Worm (Caenorhabditis elegans) whole organism, young adult: ENCODE measurements around the gene C27H6.9.
A peak's percentile ranks its signal among the peaks of the same experiment; 100 is the strongest.

ENCODE experiments used
- B0019.2 ChIP-seq: fragments of 200-800 bp; sonication (Bioruptor generic); conservative IDR thresholded peaks from 2 replicates; pipeline ENCODE4 v1.3.6; 2022; ENCODE audit warnings: missing genetic modification reagents, missing genetic modification characterization, missing compliant biosample characterization
- B0035.1 ChIP-seq: sonication (generic microtip); optimal IDR thresholded peaks from 2 replicates; lab custom pipeline; 2016; ENCODE audit warnings: missing genetic modification characterization, mild to moderate bottlenecking, missing compliant biosample characterization, missing genotype, missing genetic modification reagents
- C17E4.6 ChIP-seq: fragments of 200-800 bp; sonication (Bioruptor generic); IDR thresholded peaks from 2 replicates; pipeline ENCODE4 v1.3.6; 2022; ENCODE audit warnings: missing genetic modification reagents, missing genetic modification characterization, missing compliant biosample characterization
- D2030.7 ChIP-seq: fragments of 200-800 bp; sonication (Bioruptor generic); IDR thresholded peaks from 2 replicates; pipeline ENCODE4 v1.3.6; 2022; ENCODE audit warnings: missing genetic modification reagents, missing genetic modification characterization, missing compliant biosample characterization
- F10E7.11 ChIP-seq: sonication (generic microtip); optimal IDR thresholded peaks from 2 replicates; lab custom pipeline; 2017; ENCODE audit warnings: mild to moderate bottlenecking, missing genetic modification characterization, moderate library complexity, missing compliant biosample characterization
- F37B4.10 ChIP-seq: fragments of 200-800 bp; sonication (Bioruptor generic); IDR thresholded peaks from 2 replicates; pipeline ENCODE4 v1.3.6; 2022; ENCODE audit warnings: missing genetic modification characterization, missing compliant biosample characterization
- F52B5.7 ChIP-seq: sonication (generic microtip); optimal IDR thresholded peaks from 2 replicates; lab custom pipeline; 2016; ENCODE audit warnings: mild to moderate bottlenecking, missing genetic modification characterization, missing compliant biosample characterization
- Y53F4B.3 ChIP-seq: fragments of 200-800 bp; sonication (Bioruptor generic); IDR thresholded peaks from 2 replicates; pipeline ENCODE4 v1.3.6; 2022; ENCODE audit warnings: missing genetic modification reagents, missing genetic modification characterization, missing compliant biosample characterization
- Y56A3A.18 ChIP-seq: fragments of 200-800 bp; sonication (Bioruptor generic); IDR thresholded peaks from 2 replicates; pipeline ENCODE4 v1.3.6; 2022; ENCODE audit warnings: missing genetic modification reagents, missing genetic modification characterization, missing compliant biosample characterization
- ZK185.1 ChIP-seq: sonication (generic microtip); optimal IDR thresholded peaks from 2 replicates; lab custom pipeline; 2016; ENCODE audit warnings: mild to moderate bottlenecking, missing genetic modification characterization, missing compliant biosample characterization; ENCODE audit not compliant: poor library complexity, severe bottlenecking
- akir-1 ChIP-seq: fragments of 200-800 bp; sonication (Bioruptor generic); optimal IDR thresholded peaks from 2 replicates; lab custom pipeline; 2018; ENCODE audit warnings: mild to moderate bottlenecking, missing genetic modification characterization, moderate library complexity, missing compliant biosample characterization
- aptf-2 ChIP-seq: fragments of 200-800 bp; sonication (Bioruptor generic); conservative IDR thresholded peaks from 2 replicates; pipeline ENCODE4 v1.3.6; 2022; ENCODE audit warnings: missing genetic modification reagents, missing genetic modification characterization, missing compliant biosample characterization
- athp-1 ChIP-seq: sonication (generic microtip); optimal IDR thresholded peaks from 2 replicates; lab custom pipeline; 2017; ENCODE audit warnings: mild to moderate bottlenecking, missing genetic modification characterization, missing compliant biosample characterization
- attf-3 ChIP-seq: fragments of 200-800 bp; sonication (Bioruptor generic); conservative IDR thresholded peaks from 2 replicates; pipeline ENCODE4 v1.3.6; 2022; ENCODE audit warnings: missing genetic modification reagents, missing genetic modification characterization, missing compliant biosample characterization
- cebp-1 ChIP-seq, 2 experiments: fragments of 200-800 bp in 1 of 2; sonication (Bioruptor generic) in 1 of 2; sonication (generic microtip) in 1 of 2; IDR thresholded peaks in 1 of 2; optimal IDR thresholded peaks in 1 of 2; 2 replicates each; pipeline versions ENCODE4 v1.3.6 to Lab custom; 2017 to 2022; ENCODE audit warnings: missing compliant biosample characterization in 2 of 2, missing genetic modification characterization in 2 of 2, mild to moderate bottlenecking in 1 of 2, missing genetic modification reagents in 1 of 2, moderate library complexity in 1 of 2
- ceh-100 ChIP-seq: fragments of 200-800 bp; sonication (Bioruptor generic); IDR thresholded peaks from 2 replicates; pipeline ENCODE4 v1.3.6; 2022; ENCODE audit warnings: missing genetic modification reagents, missing genetic modification characterization, missing compliant biosample characterization
- ceh-27 ChIP-seq: fragments of 200-800 bp; sonication (Bioruptor generic); optimal IDR thresholded peaks from 2 replicates; lab custom pipeline; 2018; ENCODE audit warnings: mild to moderate bottlenecking, missing genetic modification characterization, moderate library complexity, missing compliant biosample characterization
- dox-1 ChIP-seq: fragments of 200-800 bp; sonication (Bioruptor generic); IDR thresholded peaks from 2 replicates; pipeline ENCODE4 v1.3.6; 2022; ENCODE audit warnings: missing genetic modification reagents, missing genetic modification characterization, missing compliant biosample characterization
- egl-44 ChIP-seq: fragments of 200-800 bp; sonication (Bioruptor generic); IDR thresholded peaks from 2 replicates; pipeline ENCODE4 v1.3.6; 2022; ENCODE audit warnings: missing genetic modification reagents, missing genetic modification characterization, missing compliant biosample characterization
- egrh-3 ChIP-seq: fragments of 200-800 bp; sonication (Bioruptor generic); IDR thresholded peaks from 2 replicates; pipeline ENCODE4 v1.3.6; 2022; ENCODE audit warnings: missing genetic modification reagents, missing genetic modification characterization, missing compliant biosample characterization
- ekl-4 ChIP-seq: fragments of 200-800 bp; sonication (Bioruptor generic); IDR thresholded peaks from 2 replicates; pipeline ENCODE4 v1.3.6; 2022; ENCODE audit warnings: missing genetic modification reagents, missing genetic modification characterization, missing compliant biosample characterization
- fkh-3 ChIP-seq: sonication (generic microtip); optimal IDR thresholded peaks from 2 replicates; lab custom pipeline; 2016; ENCODE audit warnings: mild to moderate bottlenecking, missing genetic modification characterization, missing compliant biosample characterization
- hlh-12 ChIP-seq: sonication (generic microtip); optimal IDR thresholded peaks from 2 replicates; lab custom pipeline; 2016; ENCODE audit warnings: missing genetic modification characterization, missing compliant biosample characterization
- hlh-26 ChIP-seq: fragments of 200-800 bp; sonication (Bioruptor generic); conservative IDR thresholded peaks from 2 replicates; pipeline ENCODE4 v1.3.6; 2022; ENCODE audit warnings: missing genetic modification reagents, missing genetic modification characterization, missing compliant biosample characterization
- hmg-1.2 ChIP-seq: fragments of 200-800 bp; sonication (Bioruptor generic); IDR thresholded peaks from 2 replicates; pipeline ENCODE4 v1.3.6; 2022; ENCODE audit warnings: missing genetic modification reagents, missing genetic modification characterization, missing compliant biosample characterization
- lag-1 ChIP-seq: fragments of 200-800 bp; sonication (Bioruptor generic); IDR thresholded peaks from 2 replicates; pipeline ENCODE4 v1.3.6; 2022; ENCODE audit warnings: missing genetic modification reagents, missing genetic modification characterization, missing compliant biosample characterization
- let-526 ChIP-seq: fragments of 200-800 bp; sonication (Bioruptor generic); IDR thresholded peaks from 2 replicates; pipeline ENCODE4 v1.3.6; 2022; ENCODE audit warnings: missing genetic modification reagents, missing genetic modification characterization, missing compliant biosample characterization
- lin-35 ChIP-seq, 3 experiments: fragments of 150-350 bp in 2 of 3; sonication (generic microtip) in 1 of 3; optimal IDR thresholded peaks; 2 replicates each; lab custom pipeline; 2014 to 2018; ENCODE audit warnings: missing biosample characterization in 3 of 3, missing genetic modification characterization in 3 of 3, missing genetic modification reagents in 3 of 3
- lin-40 ChIP-seq: sonication (generic microtip); optimal IDR thresholded peaks from 2 replicates; lab custom pipeline; 2016; ENCODE audit warnings: missing genetic modification characterization, mild to moderate bottlenecking, missing compliant biosample characterization, missing genotype, missing genetic modification reagents
- madf-6 ChIP-seq: fragments of 200-800 bp; sonication (Bioruptor generic); IDR thresholded peaks from 2 replicates; pipeline ENCODE4 v1.3.6; 2022; ENCODE audit warnings: missing genetic modification reagents, missing genetic modification characterization, missing compliant biosample characterization
- madf-8 ChIP-seq: fragments of 200-800 bp; sonication (Bioruptor generic); conservative IDR thresholded peaks from 2 replicates; pipeline ENCODE4 v1.3.6; 2022; ENCODE audit warnings: missing genetic modification reagents, missing genetic modification characterization, missing compliant biosample characterization
- mes-4 ChIP-seq: sonication (generic microtip); optimal IDR thresholded peaks from 2 replicates; lab custom pipeline; 2016; ENCODE audit warnings: missing genotype, missing genetic modification characterization, missing compliant biosample characterization
- mxl-1 ChIP-seq: sonication (generic microtip); optimal IDR thresholded peaks from 2 replicates; lab custom pipeline; 2016; ENCODE audit warnings: missing genetic modification characterization, missing compliant biosample characterization
- nfyb-1 ChIP-seq: fragments of 200-800 bp; sonication (Bioruptor generic); IDR thresholded peaks from 2 replicates; pipeline ENCODE4 v1.3.6; 2022; ENCODE audit warnings: missing genetic modification reagents, missing genetic modification characterization, missing compliant biosample characterization
- nhr-80 ChIP-seq: sonication (generic microtip); optimal IDR thresholded peaks from 2 replicates; lab custom pipeline; 2016; ENCODE audit warnings: missing genetic modification characterization, missing compliant biosample characterization
- sdz-38 ChIP-seq: sonication (generic microtip); optimal IDR thresholded peaks from 2 replicates; lab custom pipeline; 2016; ENCODE audit warnings: missing genotype, missing genetic modification characterization, missing compliant biosample characterization
- sptf-2 ChIP-seq: fragments of 200-800 bp; sonication (Bioruptor generic); optimal IDR thresholded peaks from 2 replicates; lab custom pipeline; 2018; ENCODE audit warnings: mild to moderate bottlenecking, missing genetic modification characterization, missing compliant biosample characterization
- tbp1 ChIP-seq: fragments of 200-800 bp; sonication (Bioruptor generic); optimal IDR thresholded peaks from 2 replicates; lab custom pipeline; 2018; ENCODE audit warnings: mild to moderate bottlenecking, missing genetic modification characterization, missing compliant biosample characterization
- ztf-26 ChIP-seq: sonication (generic microtip); optimal IDR thresholded peaks from 2 replicates; lab custom pipeline; 2017; ENCODE audit warnings: missing genetic modification characterization, missing compliant biosample characterization
- ztf-3 ChIP-seq: fragments of 200-800 bp; sonication (Bioruptor generic); optimal IDR thresholded peaks from 2 replicates; lab custom pipeline; 2018; ENCODE audit warnings: mild to moderate bottlenecking, missing genetic modification characterization, missing compliant biosample characterization
- ztf-6 ChIP-seq: fragments of 200-800 bp; sonication (Bioruptor generic); IDR thresholded peaks from 2 replicates; pipeline ENCODE4 v1.3.6; 2022; ENCODE audit warnings: missing genetic modification reagents, missing genetic modification characterization, missing compliant biosample characterization

C27H6.9 gene

DNA sequence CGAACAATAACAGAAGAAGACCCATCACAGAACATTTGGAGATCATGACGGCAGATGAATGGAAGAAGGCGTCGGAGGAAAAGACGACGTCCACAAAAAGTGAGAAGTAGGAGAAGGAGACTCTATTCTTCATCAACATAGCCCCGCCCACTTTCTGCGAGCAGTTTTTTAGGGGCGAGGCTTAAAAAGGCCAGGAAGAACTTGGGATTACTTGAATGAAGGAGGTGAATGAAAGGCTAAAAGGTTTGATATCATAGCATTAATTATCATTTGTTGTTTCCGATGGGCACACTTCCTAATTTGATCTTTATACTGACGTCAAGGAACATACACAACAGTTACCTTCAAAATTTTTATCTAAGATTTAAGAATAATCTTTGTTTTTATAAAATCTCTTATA lies 33.8 kb upstream of the C27H6.9 start, which contains the start of gene nlp-58:
Gene nlp-58, minus strand, starts transcription at position 101 of the 400 bp plus-strand sequence.
- TF ChIP-seq D2030.7 (GFP tag; lab: Robert Waterston, UW), result no peak
- no peak for TF ChIP-seq hmg-1.2 (GFP tag; lab: Robert Waterston, UW)
- TF ChIP-seq let-526, result no peak
- no peak for TF ChIP-seq egl-44 (GFP tag; lab: Robert Waterston, UW)
- no peak for TF ChIP-seq athp-1
- TF ChIP-seq tbp1 (GFP tag; lab: Kevin White, UChicago), result no peak
- no peak for TF ChIP-seq ekl-4

DNA sequence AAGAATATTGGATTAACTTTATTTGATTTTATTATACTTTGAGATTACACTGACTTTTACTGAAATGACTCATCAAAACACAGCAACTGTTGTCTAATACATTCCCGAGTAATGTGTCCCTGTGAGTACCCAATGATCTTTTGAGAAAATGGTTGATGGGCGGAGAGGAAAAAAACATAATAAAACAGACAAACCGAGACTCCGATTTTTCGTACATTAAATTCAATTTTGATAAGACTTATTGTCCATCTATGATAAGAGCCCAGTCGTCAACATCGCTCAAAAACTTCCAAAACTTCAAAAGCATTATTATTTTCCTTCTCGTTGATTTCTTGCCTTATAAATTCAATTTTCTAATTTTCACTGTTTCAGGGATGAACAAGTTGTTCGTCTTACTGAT lies 31.8 kb upstream of the C27H6.9 start, which contains the start of gene ttr-46:
Gene ttr-46, plus strand, starts transcription at position 373 of the 400 bp plus-strand sequence.
- TF ChIP-seq akir-1 (GFP tag; lab: Kevin White, UChicago) (no peak), B0035.1 (tag; lab: Kevin White, UChicago) (no peak), nhr-80 (tag; lab: Kevin White, UChicago) (peak; percentile 69), mes-4 (no peak)

DNA sequence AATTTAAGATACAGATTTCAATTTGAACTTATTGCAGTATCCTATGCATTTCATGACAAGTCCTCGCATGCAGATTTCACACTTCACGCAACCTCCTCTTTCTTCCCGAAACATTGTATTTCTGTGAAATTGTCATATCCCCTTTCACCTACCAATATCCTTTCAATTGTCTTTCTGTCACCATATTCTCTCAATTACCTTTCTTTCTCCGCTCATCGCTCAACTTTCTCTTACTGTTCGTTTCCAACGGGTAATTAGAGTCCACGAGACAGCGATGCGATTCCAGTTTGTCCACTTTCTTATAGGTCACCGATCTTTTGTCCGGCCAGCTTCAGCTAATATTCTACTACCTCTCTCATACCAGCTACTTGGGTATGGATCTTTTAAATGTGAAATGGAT lies 30.3 kb upstream of the C27H6.9 start, which contains the start of gene mam-5:
Gene mam-5, plus strand, starts transcription at position 304 of the 400 bp plus-strand sequence.
- TF ChIP-seq ztf-6 (GFP tag; lab: Robert Waterston, UW) (no peak), aptf-2 (no peak), madf-6 (GFP tag; lab: Robert Waterston, UW) (no peak), lag-1 (no peak), nfyb-1 (GFP tag; lab: Robert Waterston, UW) (no peak), ztf-26 (tag; lab: Kevin White, UChicago) (no peak), B0019.2 (GFP tag; lab: Robert Waterston, UW) (no peak), attf-3 (GFP tag; lab: Robert Waterston, UW) (no peak), cebp-1 (GFP tag; IDR thresholded peaks at IDR 0.05; lab: Robert Waterston, UW) (no peak), cebp-1 (tag; optimal IDR thresholded peaks at IDR 0.05; lab: Kevin White, UChicago) (no peak), lin-35 (GFP tag; optimal IDR thresholded peaks at IDR 0.05; lab: Kevin White, UChicago) (no peak), sdz-38 (tag; lab: Kevin White, UChicago) (no peak), ceh-27 (no peak), ztf-3 (GFP tag; lab: Kevin White, UChicago) (no peak), dox-1 (no peak)

DNA sequence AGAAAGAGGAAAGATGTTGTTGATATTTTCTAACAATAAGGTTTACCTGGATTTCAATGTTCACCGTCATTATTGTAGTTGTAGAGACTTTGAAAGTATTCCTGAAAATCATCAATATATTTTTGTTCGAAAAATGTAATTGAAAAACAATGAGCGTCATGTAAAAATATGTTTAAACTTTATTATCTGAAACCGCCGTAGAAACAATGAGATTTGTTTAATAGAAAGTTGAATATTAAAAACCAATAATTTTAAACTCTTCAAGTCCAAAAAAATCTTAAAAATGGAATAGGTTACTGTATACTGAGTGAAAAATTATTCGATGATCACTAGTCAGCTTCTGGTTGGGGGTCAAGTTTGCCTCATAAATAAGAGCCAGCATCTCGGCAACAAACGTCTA lies 24.4 kb upstream of the C27H6.9 start, which contains the start of gene anmt-3:
Gene anmt-3, minus strand, starts transcription at position 101 of the 400 bp plus-strand sequence.
- no peak for TF ChIP-seq Y53F4B.3 (GFP tag; lab: Robert Waterston, UW)
- TF ChIP-seq Y56A3A.18 (GFP tag; lab: Robert Waterston, UW), result no peak
- no peak for TF ChIP-seq C17E4.6 (GFP tag; lab: Robert Waterston, UW)
- no peak for TF ChIP-seq hlh-12
- TF ChIP-seq ceh-100 (GFP tag; lab: Robert Waterston, UW), result no peak
- no peak for TF ChIP-seq madf-8 (GFP tag; lab: Robert Waterston, UW)
- TF ChIP-seq ZK185.1 (tag; lab: Kevin White, UChicago), result no peak
- TF ChIP-seq, all 124 proteins: peak for 0

DNA sequence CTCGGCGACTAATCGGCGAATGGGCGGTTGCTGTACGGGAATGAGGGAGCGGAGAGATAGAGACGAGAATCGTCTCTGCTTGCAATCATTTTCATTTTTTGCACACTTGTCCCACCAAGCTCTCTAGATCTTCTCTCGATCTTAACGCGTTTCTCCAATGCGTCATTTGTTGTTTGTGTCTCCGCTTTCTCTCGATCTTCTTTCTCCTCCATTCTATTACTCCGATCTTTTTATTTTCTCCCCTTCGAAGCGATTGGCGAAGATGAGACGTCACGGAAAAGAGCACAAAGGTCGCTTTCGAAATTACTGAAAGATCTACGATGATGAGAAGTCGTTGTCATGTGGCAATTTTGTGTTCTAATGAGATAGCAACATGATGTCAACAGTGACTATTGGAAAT lies 24.0 kb upstream of the C27H6.9 start:
- TF ChIP-seq athp-1 (no peak), hlh-26 (GFP tag; lab: Robert Waterston, UW) (no peak), F10E7.11 (tag; lab: Kevin White, UChicago) (no peak), F52B5.7 (tag; lab: Kevin White, UChicago) (no peak), lin-40 (tag; lab: Kevin White, UChicago) (no peak), mxl-1 (tag; lab: Kevin White, UChicago) (no peak), F37B4.10 (GFP tag; lab: Robert Waterston, UW) (no peak), egl-44 (GFP tag; lab: Robert Waterston, UW) (no peak), fkh-3 (tag; lab: Kevin White, UChicago) (no peak), egrh-3 (GFP tag; lab: Robert Waterston, UW) (no peak), sptf-2 (GFP tag; lab: Kevin White, UChicago) (no peak)
